Fruit fly (Drosophila melanogaster) whole organism, embryonic: Measurements from ENCODE around the gene Shawn.

Source experiments
- CG10267 ChIP-seq: fragments of 200-800 bp; sonication (Bioruptor generic); optimal IDR thresholded peaks from 2 replicates; lab custom pipeline; 2018; ENCODE audit warnings: missing biosample characterization, mild to moderate bottlenecking, missing genetic modification characterization, moderate library complexity
- CG10543 ChIP-seq: fragments of 200-800 bp; sonication (Bioruptor generic); optimal IDR thresholded peaks from 3 replicates; lab custom pipeline; 2017; ENCODE audit warnings: missing biosample characterization, mild to moderate bottlenecking, missing genetic modification characterization, moderate library complexity
- CG11085 ChIP-seq: fragments of 200-800 bp; sonication (Bioruptor generic); IDR thresholded peaks from 2 replicates; pipeline ENCODE4 v1.3.6; 2022; ENCODE audit warnings: missing biosample characterization, missing genetic modification characterization
- CG15073 ChIP-seq: fragments of 200-800 bp; sonication (Bioruptor generic); optimal IDR thresholded peaks from 2 replicates; lab custom pipeline; 2016; ENCODE audit warnings: missing biosample characterization, missing genetic modification characterization
- CG15514 ChIP-seq: fragments of 200-800 bp; sonication (Bioruptor generic); optimal IDR thresholded peaks from 3 replicates; lab custom pipeline; 2017; ENCODE audit warnings: missing biosample characterization, missing genetic modification characterization, mild to moderate bottlenecking, moderate library complexity, missing genetic modification reagents
- CG16813 ChIP-seq: fragments of 200-800 bp; sonication (Bioruptor generic); IDR thresholded peaks from 3 replicates; pipeline ENCODE4 v1.3.6; 2022; ENCODE audit warnings: missing biosample characterization, missing genetic modification characterization; ENCODE audit not compliant: partially characterized antibody
- CG17829 ChIP-seq: fragments of 200-800 bp; optimal IDR thresholded peaks from 2 replicates; lab custom pipeline; 2019; ENCODE audit warnings: missing biosample characterization, mild to moderate bottlenecking, missing genetic modification characterization, moderate library complexity
- CG17912 ChIP-seq: fragments of 200-800 bp; sonication (Bioruptor generic); optimal IDR thresholded peaks from 2 replicates; lab custom pipeline; 2018; ENCODE audit warnings: missing biosample characterization, mild to moderate bottlenecking, missing genetic modification characterization
- CG2875 ChIP-seq: fragments of 200-800 bp; sonication (Bioruptor generic); optimal IDR thresholded peaks from 2 replicates; lab custom pipeline; 2017; ENCODE audit warnings: missing biosample characterization, mild to moderate bottlenecking, missing genetic modification characterization, missing genetic modification reagents
- CG31224 ChIP-seq: fragments of 200-800 bp; sonication (Bioruptor generic); IDR thresholded peaks from 2 replicates; pipeline ENCODE4 v1.3.6; 2022; ENCODE audit warnings: missing biosample characterization, missing genetic modification characterization
- CG3281 ChIP-seq: fragments of 200-800 bp; sonication (Bioruptor generic); optimal IDR thresholded peaks from 3 replicates; lab custom pipeline; 2017; ENCODE audit warnings: missing biosample characterization, mild to moderate bottlenecking, missing genetic modification characterization
- CG3847 ChIP-seq: fragments of 200-800 bp; sonication (Bioruptor generic); IDR thresholded peaks from 2 replicates; pipeline ENCODE4 v1.3.6; 2022; ENCODE audit warnings: missing biosample characterization, missing genetic modification characterization
- CG5245 ChIP-seq: fragments of 200-800 bp; sonication (Bioruptor generic); optimal IDR thresholded peaks from 3 replicates; lab custom pipeline; 2016; ENCODE audit warnings: missing biosample characterization, missing genetic modification characterization
- CG5953 ChIP-seq: fragments of 200-800 bp; sonication (Bioruptor generic); IDR thresholded peaks from 2 replicates; pipeline ENCODE4 v1.3.6; 2022; ENCODE audit warnings: missing biosample characterization, missing genetic modification characterization
- CG6175 ChIP-seq: fragments of 200-800 bp; sonication (Bioruptor generic); IDR thresholded peaks from 3 replicates; pipeline ENCODE4 v1.3.6; 2022; ENCODE audit warnings: missing biosample characterization, missing genetic modification characterization
- CG6683 ChIP-seq: fragments of 200-800 bp; sonication (Bioruptor generic); optimal IDR thresholded peaks from 2 replicates; lab custom pipeline; 2017; ENCODE audit warnings: missing biosample characterization, mild to moderate bottlenecking, missing genetic modification characterization, missing genetic modification reagents
- CG6854 ChIP-seq: fragments of 200-800 bp; sonication (Bioruptor generic); optimal IDR thresholded peaks from 3 replicates; lab custom pipeline; 2017; ENCODE audit warnings: missing biosample characterization, mild to moderate bottlenecking, missing genetic modification characterization
- CG7963 ChIP-seq: fragments of 200-800 bp; sonication (Bioruptor generic); IDR thresholded peaks from 3 replicates; pipeline ENCODE4 v1.3.6; 2022; ENCODE audit warnings: missing biosample characterization, missing genetic modification characterization; ENCODE audit not compliant: partially characterized antibody
- CG8478 ChIP-seq: fragments of >200 bp; optimal IDR thresholded peaks from 2 replicates; lab custom pipeline; 2018
- CG9797 ChIP-seq: fragments of 200-800 bp; sonication (Bioruptor generic); optimal IDR thresholded peaks from 3 replicates; lab custom pipeline; 2018; ENCODE audit warnings: missing biosample characterization, mild to moderate bottlenecking, missing genetic modification characterization
- CrebB ChIP-seq: fragments of 200-800 bp; sonication (Bioruptor generic); optimal IDR thresholded peaks from 3 replicates; lab custom pipeline; 2018; ENCODE audit warnings: missing biosample characterization, mild to moderate bottlenecking, missing genetic modification characterization
- Deaf1 ChIP-seq: fragments of 200-800 bp; optimal IDR thresholded peaks from 3 replicates; lab custom pipeline; 2019; ENCODE audit warnings: missing biosample characterization, mild to moderate bottlenecking, missing genetic modification characterization, moderate library complexity
- Doc2 ChIP-seq: fragments of 200-800 bp; sonication (Bioruptor generic); IDR thresholded peaks from 2 replicates; pipeline ENCODE4 v1.3.6; 2022; ENCODE audit warnings: missing biosample characterization, missing genetic modification characterization
- NK7.1 ChIP-seq: fragments of 200-800 bp; sonication (Bioruptor generic); optimal IDR thresholded peaks from 3 replicates; lab custom pipeline; 2016; ENCODE audit warnings: missing biosample characterization, missing genetic modification characterization
- Nf-YA ChIP-seq: fragments of 200-800 bp; sonication (Bioruptor generic); IDR thresholded peaks from 2 replicates; pipeline ENCODE4 v1.3.6; 2022; ENCODE audit warnings: missing biosample characterization, missing genetic modification characterization
- Oli ChIP-seq: fragments of 200-800 bp; sonication (Bioruptor generic); optimal IDR thresholded peaks from 2 replicates; lab custom pipeline; 2018; ENCODE audit warnings: missing biosample characterization, mild to moderate bottlenecking, missing genetic modification characterization, moderate library complexity
- Rfx ChIP-seq: fragments of 200-800 bp; sonication (Bioruptor generic); IDR thresholded peaks from 2 replicates; pipeline ENCODE4 v1.3.6; 2022; ENCODE audit warnings: missing biosample characterization, missing genetic modification characterization
- Rx ChIP-seq: fragments of 200-800 bp; sonication (Bioruptor generic); IDR thresholded peaks from 2 replicates; pipeline ENCODE4 v1.3.6; 2022; ENCODE audit warnings: missing biosample characterization, missing genetic modification characterization
- Taf1 ChIP-seq: fragments of 200-800 bp; sonication (Bioruptor generic); IDR thresholded peaks from 2 replicates; pipeline ENCODE4 v1.3.6; 2022; ENCODE audit warnings: missing biosample characterization, missing genetic modification characterization
- Vsx1 ChIP-seq: fragments of 200-800 bp; sonication (Bioruptor generic); optimal IDR thresholded peaks from 2 replicates; lab custom pipeline; 2017; ENCODE audit warnings: missing biosample characterization, mild to moderate bottlenecking, missing genetic modification characterization, missing genetic modification reagents
- ara ChIP-seq: fragments of 200-800 bp; sonication (Bioruptor generic); IDR thresholded peaks from 2 replicates; pipeline ENCODE4 v1.3.6; 2022; ENCODE audit warnings: missing biosample characterization, missing genetic modification characterization
- emc ChIP-seq: fragments of 200-800 bp; sonication (Bioruptor generic); optimal IDR thresholded peaks from 2 replicates; lab custom pipeline; 2016; ENCODE audit warnings: missing biosample characterization, missing genetic modification characterization
- eyg ChIP-seq: fragments of 200-800 bp; sonication (Bioruptor generic); optimal IDR thresholded peaks from 3 replicates; lab custom pipeline; 2016; ENCODE audit warnings: missing biosample characterization, missing genetic modification characterization
- fu2 ChIP-seq: fragments of 200-800 bp; sonication (Bioruptor generic); optimal IDR thresholded peaks from 2 replicates; lab custom pipeline; 2016; ENCODE audit warnings: missing biosample characterization, missing genetic modification characterization
- jigr1 ChIP-seq: fragments of 200-800 bp; sonication (Bioruptor generic); IDR thresholded peaks from 3 replicates; pipeline ENCODE4 v1.3.6; 2022; ENCODE audit warnings: missing biosample characterization, missing genetic modification characterization
- ken ChIP-seq: fragments of 200-800 bp; sonication (Bioruptor generic); IDR thresholded peaks from 3 replicates; pipeline ENCODE4 v1.3.6; 2022; ENCODE audit warnings: missing biosample characterization, missing genetic modification characterization
- kni ChIP-seq: fragments of 200-800 bp; sonication (Bioruptor generic); optimal IDR thresholded peaks from 3 replicates; lab custom pipeline; 2017; ENCODE audit warnings: mild to moderate bottlenecking, missing biosample characterization, missing genetic modification reagents, missing genetic modification characterization
- lov ChIP-seq, 2 experiments: fragments of 200-800 bp in 1 of 2; fragments of >200 bp in 1 of 2; sonication (Bioruptor generic) in 1 of 2; IDR thresholded peaks in 1 of 2; optimal IDR thresholded peaks in 1 of 2; 2 replicates in 1 of 2; 3 replicates in 1 of 2; pipeline versions ENCODE4 v1.3.6 to Lab custom; 2017 to 2022; ENCODE audit warnings: missing biosample characterization in 1 of 2, missing genetic modification characterization in 1 of 2
- nau ChIP-seq: fragments of 200-800 bp; sonication (Bioruptor generic); optimal IDR thresholded peaks from 3 replicates; lab custom pipeline; 2017; ENCODE audit warnings: missing biosample characterization, mild to moderate bottlenecking, missing genetic modification characterization, missing genetic modification reagents
- nom ChIP-seq: fragments of 200-800 bp; sonication (Bioruptor generic); optimal IDR thresholded peaks from 2 replicates; lab custom pipeline; 2017; ENCODE audit warnings: missing biosample characterization, missing genetic modification characterization, mild to moderate bottlenecking, moderate library complexity, missing genetic modification reagents
- pan ChIP-seq, 4 experiments: fragments of >200 bp in 3 of 4; fragments of 200-800 bp in 1 of 4; sonication (Bioruptor generic) in 1 of 4; optimal IDR thresholded peaks in 3 of 4; IDR thresholded peaks in 1 of 4; 2 replicates each; pipeline versions ENCODE4 v1.3.6 to Lab custom; 2017 to 2022; ENCODE audit warnings: missing biosample characterization in 2 of 4, missing genetic modification characterization in 2 of 4, mixed read lengths in 1 of 4
- pb ChIP-seq: fragments of 200-800 bp; sonication (Bioruptor generic); optimal IDR thresholded peaks from 3 replicates; lab custom pipeline; 2016; ENCODE audit warnings: missing biosample characterization, missing genetic modification characterization
- sisA ChIP-seq: fragments of 200-800 bp; sonication (Bioruptor generic); IDR thresholded peaks from 2 replicates; pipeline ENCODE4 v1.3.6; 2022; ENCODE audit warnings: missing biosample characterization, missing genetic modification characterization
- so ChIP-seq: fragments of 200-800 bp; sonication (Bioruptor generic); IDR thresholded peaks from 3 replicates; pipeline ENCODE4 v1.3.6; 2022; ENCODE audit warnings: missing biosample characterization, missing genetic modification characterization
- sob ChIP-seq: fragments of 200-800 bp; sonication (Bioruptor generic); IDR thresholded peaks from 2 replicates; pipeline ENCODE4 v1.3.6; 2022; ENCODE audit warnings: missing biosample characterization, missing genetic modification characterization
- tll ChIP-seq, 2 experiments: fragments of 200-800 bp in 1 of 2; fragments of >200 bp in 1 of 2; sonication (Bioruptor generic) in 1 of 2; optimal IDR thresholded peaks; 2 replicates each; lab custom pipeline; 2017 to 2019; ENCODE audit warnings: missing biosample characterization in 2 of 2, missing genetic modification characterization in 2 of 2, mild to moderate bottlenecking in 1 of 2, moderate library complexity in 1 of 2
- tup ChIP-seq: fragments of 200-800 bp; sonication (Bioruptor generic); optimal IDR thresholded peaks from 2 replicates; lab custom pipeline; 2016; ENCODE audit warnings: missing biosample characterization, mild to moderate bottlenecking, missing genetic modification characterization, moderate library complexity
- usp ChIP-seq: fragments of >200 bp; optimal IDR thresholded peaks from 2 replicates; lab custom pipeline; 2017; ENCODE audit warnings: missing biosample characterization, missing genetic modification characterization
- wor ChIP-seq: fragments of 200-800 bp; sonication (Bioruptor generic); IDR thresholded peaks from 2 replicates; pipeline ENCODE4 v1.3.6; 2022; ENCODE audit warnings: missing biosample characterization, missing genetic modification characterization
- zen2 ChIP-seq: fragments of 200-800 bp; sonication (Bioruptor generic); IDR thresholded peaks from 3 replicates; pipeline ENCODE4 v1.3.6; 2022; ENCODE audit warnings: missing biosample characterization, missing genetic modification characterization; ENCODE audit not compliant: partially characterized antibody

The Shawn gene

DNA sequence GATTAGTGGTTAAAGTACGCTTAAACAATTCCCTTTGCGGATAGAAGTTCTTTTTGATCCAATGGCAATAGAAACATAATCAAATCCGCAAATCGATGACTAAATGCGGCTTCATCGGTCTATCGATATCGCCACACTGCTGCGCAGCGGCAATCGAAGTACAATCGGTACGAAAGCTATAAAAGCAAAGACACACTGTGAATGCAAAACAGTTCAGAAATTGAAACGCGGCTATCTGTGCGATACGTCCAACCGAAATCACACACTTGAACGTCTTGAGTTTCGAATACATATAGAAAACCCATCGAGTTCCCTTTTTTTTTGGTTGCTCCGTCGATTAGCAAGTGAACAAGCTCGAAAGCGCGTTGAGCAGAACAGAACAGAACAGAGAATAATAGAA, 6.3 kb upstream of the Shawn start, which contains the start of gene CG14207 (continued):
- TF ChIP-seq nom, result no peak
- peak; percentile 37; the same call in 1 of the 3 replicates for TF ChIP-seq so (GFP tag; lab: Robert Waterston, UW)
- no peak for TF ChIP-seq CG15073
- TF ChIP-seq Taf1 (GFP tag; lab: Robert Waterston, UW), result no peak
- no peak for TF ChIP-seq CG8478 (lab: Kevin White, UChicago)
- TF ChIP-seq pb (GFP tag; lab: Kevin White, UChicago), result no peak
- TF ChIP-seq CG17912 (GFP tag; lab: Kevin White, UChicago), result no peak
- TF ChIP-seq Doc2 (GFP tag; lab: Robert Waterston, UW), result no peak
- TF ChIP-seq kni, result no peak
- TF ChIP-seq usp (GFP tag; lab: Kevin White, UChicago), result no peak
- no peak for TF ChIP-seq wor (GFP tag; lab: Robert Waterston, UW)
- TF ChIP-seq zen2 (GFP tag; lab: Robert Waterston, UW), result peak; percentile 67
- no peak for TF ChIP-seq Nf-YA (GFP tag; lab: Robert Waterston, UW)
- no peak for TF ChIP-seq emc (GFP tag; lab: Kevin White, UChicago)
- TF ChIP-seq sisA, result no peak
- no peak for TF ChIP-seq CG11085 (GFP tag; lab: Robert Waterston, UW)
- no peak for TF ChIP-seq fu2 (GFP tag; lab: Kevin White, UChicago)
- no peak for TF ChIP-seq CG3281 (GFP tag; lab: Kevin White, UChicago)
- TF ChIP-seq CG3847 (GFP tag; lab: Robert Waterston, UW), result 0 out of 2 replicates have a peak, but pooled peaks have one; percentile 15
- peak; percentile 44 for TF ChIP-seq CG15514 (GFP tag; lab: Kevin White, UChicago)
- TF ChIP-seq nau, result no peak
- TF ChIP-seq lov (optimal IDR thresholded peaks at IDR 0.05; lab: Kevin White, UChicago), result no peak
- TF ChIP-seq lov (GFP tag; IDR thresholded peaks at IDR 0.05; lab: Robert Waterston, UW), result no peak
- no peak for TF ChIP-seq CG10267 (tag; lab: Kevin White, UChicago)
- peak; percentile 10 for TF ChIP-seq Deaf1 (tag; lab: Kevin White, UChicago)
- no peak for TF ChIP-seq jigr1 (GFP tag; lab: Robert Waterston, UW)
- TF ChIP-seq CG7963, result peak; percentile 87
- TF ChIP-seq tup (GFP tag; lab: Kevin White, UChicago), result no peak
- no peak for TF ChIP-seq CG31224 (GFP tag; lab: Robert Waterston, UW)
- TF ChIP-seq Rfx, result peak; percentile 35; the same call in 1 of the 2 replicates
- TF ChIP-seq CG6175, result no peak
- no peak for TF ChIP-seq tll (GFP tag; optimal IDR thresholded peaks at IDR 0.05; lab: Kevin White, UChicago)
- no peak for TF ChIP-seq pan (optimal IDR thresholded peaks at IDR 0.05; lab: Kevin White, UChicago)
- peak in 1 of 2 experiments; percentile 30 for TF ChIP-seq pan (GFP tag; optimal IDR thresholded peaks at IDR 0.05 in 1 of 2, IDR thresholded peaks at IDR 0.05 in 1 of 2)
- no peak; the same call in 1 of the 2 replicates for TF ChIP-seq CG5953
- TF ChIP-seq CG2875 (GFP tag; lab: Kevin White, UChicago), result no peak
- no peak for TF ChIP-seq CG6683 (GFP tag; lab: Kevin White, UChicago)
- TF ChIP-seq CG6854 (GFP tag; lab: Kevin White, UChicago), result peak; percentile 39
- TF ChIP-seq CG5245 (GFP tag; lab: Kevin White, UChicago), result no peak
- no peak for TF ChIP-seq Oli (tag; lab: Kevin White, UChicago)
- peak; percentile 40 for TF ChIP-seq CG10543 (GFP tag; lab: Kevin White, UChicago)
- TF ChIP-seq Rx, result no peak
- peak; percentile 8 for TF ChIP-seq eyg (GFP tag; lab: Kevin White, UChicago)
- TF ChIP-seq CG17829 (tag; lab: Kevin White, UChicago), result no peak
- no peak for TF ChIP-seq Vsx1 (GFP tag; lab: Kevin White, UChicago)
- TF ChIP-seq sob (GFP tag; lab: Robert Waterston, UW), result 0 out of 2 replicates have a peak, but pooled peaks have one; percentile 40
- no peak for TF ChIP-seq ara (GFP tag; lab: Robert Waterston, UW)
- TF ChIP-seq ken (GFP tag; lab: Robert Waterston, UW), result no peak
- no peak for TF ChIP-seq NK7.1 (GFP tag; lab: Kevin White, UChicago)
- no peak for TF ChIP-seq CG9797 (GFP tag; lab: Kevin White, UChicago)
- TF ChIP-seq CrebB (tag; lab: Kevin White, UChicago), result peak; percentile 17
- peak; percentile 62; the same call in 2 of the 3 replicates for TF ChIP-seq CG16813 (GFP tag; lab: Robert Waterston, UW)
